Worm (Caenorhabditis elegans) whole organism, L3 larva: ENCODE results near the gene H38K22.7.
A peak's percentile ranks its signal among the peaks of the same experiment; 100 is the strongest.

ENCODE experiments used
- ZK546.5 ChIP-seq: sonication (generic microtip); optimal IDR thresholded peaks from 2 replicates; lab custom pipeline; 2017; ENCODE audit warnings: missing biosample characterization, missing genetic modification characterization
- aly-2 ChIP-seq: fragments of 150-350 bp; optimal IDR thresholded peaks from 2 replicates; lab custom pipeline; 2014; ENCODE audit warnings: missing biosample characterization, missing genetic modification characterization
- ama-1 ChIP-seq: fragments of 150-350 bp; optimal IDR thresholded peaks from 2 replicates; lab custom pipeline; 2018
- ceh-16 ChIP-seq: sonication (generic microtip); optimal IDR thresholded peaks from 2 replicates; lab custom pipeline; 2017; ENCODE audit warnings: missing biosample characterization, missing genetic modification characterization
- ceh-28 ChIP-seq: fragments of 150-350 bp; optimal IDR thresholded peaks from 2 replicates; lab custom pipeline; 2014; ENCODE audit warnings: missing biosample characterization, missing genetic modification reagents, missing genetic modification characterization
- ceh-82 ChIP-seq: fragments of 150-350 bp; optimal IDR thresholded peaks from 2 replicates; lab custom pipeline; 2014; ENCODE audit warnings: missing biosample characterization, missing genetic modification characterization
- ceh-9 ChIP-seq: sonication (generic microtip); optimal IDR thresholded peaks from 2 replicates; lab custom pipeline; 2018; ENCODE audit warnings: missing biosample characterization, missing genetic modification characterization
- daf-12 ChIP-seq: fragments of 150-350 bp; optimal IDR thresholded peaks from 2 replicates; lab custom pipeline; 2014; ENCODE audit warnings: missing biosample characterization, missing genetic modification reagents, missing genetic modification characterization
- egl-27 ChIP-seq: sonication (generic microtip); optimal IDR thresholded peaks from 4 replicates; lab custom pipeline; 2017; ENCODE audit warnings: missing biosample characterization, missing genetic modification reagents, missing genetic modification characterization
- egl-5 ChIP-seq: fragments of 150-350 bp; optimal IDR thresholded peaks from 2 replicates; lab custom pipeline; 2017; ENCODE audit warnings: missing biosample characterization, missing genetic modification reagents, missing genetic modification characterization, inconsistent platforms
- elt-1 ChIP-seq: fragments of 150-350 bp; optimal IDR thresholded peaks from 2 replicates; lab custom pipeline; 2014; ENCODE audit warnings: missing biosample characterization, missing genetic modification characterization
- elt-2 ChIP-seq: sonication (generic microtip); optimal IDR thresholded peaks from 2 replicates; lab custom pipeline; 2016; ENCODE audit warnings: missing genetic modification reagents, mild to moderate bottlenecking, missing genetic modification characterization, missing compliant biosample characterization
- elt-3 ChIP-seq, 3 experiments: fragments of 150-350 bp in 1 of 3; sonication (generic microtip) in 2 of 3; optimal IDR thresholded peaks; 2 replicates in 2 of 3; 4 replicates in 1 of 3; lab custom pipeline; 2014 to 2017; ENCODE audit warnings: missing biosample characterization in 3 of 3, missing genetic modification characterization in 3 of 3
- eor-1 ChIP-seq, 2 experiments: fragments of 150-350 bp; optimal IDR thresholded peaks; 2 replicates each; lab custom pipeline; 2014 to 2018; ENCODE audit warnings: missing biosample characterization in 2 of 2, missing genetic modification characterization in 2 of 2
- fkh-10 ChIP-seq: sonication (generic microtip); optimal IDR thresholded peaks from 2 replicates; lab custom pipeline; 2017; ENCODE audit warnings: missing biosample characterization, missing genetic modification reagents, missing genetic modification characterization
- fkh-2 ChIP-seq: fragments of 150-350 bp; optimal IDR thresholded peaks from 2 replicates; lab custom pipeline; 2014; ENCODE audit warnings: missing biosample characterization, missing genetic modification reagents, missing genetic modification characterization
- fos-1 ChIP-seq: fragments of 150-350 bp; optimal IDR thresholded peaks from 2 replicates; lab custom pipeline; 2014; ENCODE audit warnings: missing biosample characterization, missing genetic modification characterization
- hmg-11 ChIP-seq: sonication (generic microtip); optimal IDR thresholded peaks from 2 replicates; lab custom pipeline; 2016; ENCODE audit warnings: missing genetic modification characterization, missing compliant biosample characterization
- jun-1 ChIP-seq: fragments of 150-350 bp; optimal IDR thresholded peaks from 2 replicates; lab custom pipeline; 2014; ENCODE audit warnings: missing biosample characterization, missing genetic modification reagents, missing genetic modification characterization
- lin-15B ChIP-seq: fragments of 150-350 bp; optimal IDR thresholded peaks from 2 replicates; lab custom pipeline; 2014; ENCODE audit warnings: missing biosample characterization, missing genetic modification characterization
- lin-39 ChIP-seq: fragments of 150-350 bp; optimal IDR thresholded peaks from 2 replicates; lab custom pipeline; 2018; ENCODE audit warnings: missing biosample characterization, missing genetic modification reagents, missing genetic modification characterization
- lsy-12 ChIP-seq: sonication (generic microtip); optimal IDR thresholded peaks from 2 replicates; lab custom pipeline; 2016; ENCODE audit warnings: mild to moderate bottlenecking, missing genetic modification characterization, missing compliant biosample characterization
- mdl-1 ChIP-seq: fragments of 150-350 bp; optimal IDR thresholded peaks from 2 replicates; lab custom pipeline; 2014; ENCODE audit warnings: missing biosample characterization, missing genetic modification characterization
- mml-1 ChIP-seq: fragments of 150-350 bp; sonication (generic microtip); optimal IDR thresholded peaks from 3 replicates; lab custom pipeline; 2014; ENCODE audit warnings: missing biosample characterization, missing genetic modification characterization
- nfya-1 ChIP-seq: sonication (generic microtip); optimal IDR thresholded peaks from 2 replicates; lab custom pipeline; 2017; ENCODE audit warnings: missing genetic modification characterization, mild to moderate bottlenecking, missing compliant biosample characterization, antibody characterized with exemption, moderate library complexity; ENCODE audit not compliant: insufficient read depth
- nhr-11 ChIP-seq: fragments of 150-350 bp; optimal IDR thresholded peaks from 2 replicates; lab custom pipeline; 2014; ENCODE audit warnings: missing biosample characterization, missing genetic modification characterization
- nhr-12 ChIP-seq: fragments of 150-350 bp; optimal IDR thresholded peaks from 2 replicates; lab custom pipeline; 2014; ENCODE audit warnings: missing biosample characterization, missing genetic modification characterization
- nhr-23 ChIP-seq: fragments of 150-350 bp; optimal IDR thresholded peaks from 2 replicates; lab custom pipeline; 2014; ENCODE audit warnings: missing biosample characterization, missing genetic modification reagents, missing genetic modification characterization
- nhr-237 ChIP-seq: fragments of 150-350 bp; optimal IDR thresholded peaks from 2 replicates; lab custom pipeline; 2014; ENCODE audit warnings: missing biosample characterization, missing genetic modification characterization
- nhr-25 ChIP-seq: sonication (generic microtip); optimal IDR thresholded peaks from 2 replicates; lab custom pipeline; 2017; ENCODE audit warnings: missing biosample characterization, missing genetic modification characterization
- nhr-28 ChIP-seq: fragments of 150-350 bp; optimal IDR thresholded peaks from 2 replicates; lab custom pipeline; 2014; ENCODE audit warnings: missing biosample characterization, missing genetic modification characterization
- nhr-43 ChIP-seq: sonication (generic microtip); optimal IDR thresholded peaks from 2 replicates; lab custom pipeline; 2016; ENCODE audit warnings: mild to moderate bottlenecking, missing genetic modification characterization, missing compliant biosample characterization; ENCODE audit not compliant: poor library complexity, severe bottlenecking
- nhr-67 ChIP-seq: fragments of 150-350 bp; optimal IDR thresholded peaks from 2 replicates; lab custom pipeline; 2014; ENCODE audit warnings: missing biosample characterization, missing genetic modification characterization
- nhr-76 ChIP-seq: fragments of 150-350 bp; sonication (generic microtip); optimal IDR thresholded peaks from 5 replicates; lab custom pipeline; 2014; ENCODE audit warnings: missing biosample characterization, missing genetic modification characterization
- nhr-77 ChIP-seq: fragments of 150-350 bp; optimal IDR thresholded peaks from 2 replicates; lab custom pipeline; 2014; ENCODE audit warnings: missing biosample characterization, missing genetic modification characterization
- pha-4 ChIP-seq: fragments of 150-350 bp; optimal IDR thresholded peaks from 2 replicates; lab custom pipeline; 2014; ENCODE audit warnings: missing biosample characterization, missing genetic modification reagents, missing genetic modification characterization
- pqm-1 ChIP-seq: fragments of 150-350 bp; optimal IDR thresholded peaks from 2 replicates; lab custom pipeline; 2017; ENCODE audit warnings: missing biosample characterization, missing genetic modification characterization, inconsistent platforms
- sea-2 ChIP-seq: fragments of 150-350 bp; sonication (generic microtip); optimal IDR thresholded peaks from 4 replicates; lab custom pipeline; 2014; ENCODE audit warnings: missing biosample characterization, missing genetic modification reagents, missing genetic modification characterization
- skn-1 ChIP-seq: fragments of 150-350 bp; optimal IDR thresholded peaks from 2 replicates; lab custom pipeline; 2014; ENCODE audit warnings: missing biosample characterization, missing genetic modification characterization
- snpc-4 ChIP-seq: fragments of 150-350 bp; optimal IDR thresholded peaks from 2 replicates; lab custom pipeline; 2014; ENCODE audit warnings: missing biosample characterization, missing genetic modification characterization
- tbx-2 ChIP-seq: sonication (generic microtip); optimal IDR thresholded peaks from 2 replicates; lab custom pipeline; 2016; ENCODE audit warnings: mild to moderate bottlenecking, missing genetic modification characterization, missing compliant biosample characterization
- unc-39 ChIP-seq: sonication (generic microtip); optimal IDR thresholded peaks from 4 replicates; lab custom pipeline; 2017; ENCODE audit warnings: missing biosample characterization, missing genetic modification characterization
- unc-62 ChIP-seq: fragments of 150-350 bp; sonication (generic microtip); optimal IDR thresholded peaks from 4 replicates; lab custom pipeline; 2014; ENCODE audit warnings: missing biosample characterization, missing genetic modification reagents, missing genetic modification characterization
- zag-1 ChIP-seq: fragments of 150-350 bp; optimal IDR thresholded peaks from 2 replicates; lab custom pipeline; 2014; ENCODE audit warnings: missing biosample characterization, missing genetic modification characterization
- ztf-11 ChIP-seq: fragments of 150-350 bp; optimal IDR thresholded peaks from 2 replicates; lab custom pipeline; 2014; ENCODE audit warnings: missing biosample characterization, missing genetic modification characterization
- ztf-4 ChIP-seq: fragments of 150-350 bp; optimal IDR thresholded peaks from 2 replicates; lab custom pipeline; 2014; ENCODE audit warnings: missing biosample characterization, missing genetic modification characterization

H38K22.7 gene

ce11 chrIII:4280215-4281173, 41.0 kb upstream of the H38K22.7 start, which contains the start of gene sup-26:
Gene sup-26, minus strand, starts transcription at chrIII:4280224.
- TF ChIP-seq nhr-11 (no peak), daf-12 (tag; lab: Kevin White, UChicago) (no peak), ceh-82 (tag; lab: Kevin White, UChicago) (no peak), lsy-12 (tag; lab: Kevin White, UChicago) (no peak), unc-62 (GFP tag; lab: Kevin White, UChicago) (no peak), tbx-2 (no peak), ztf-4 (tag; lab: Kevin White, UChicago) (no peak), unc-39 (tag; lab: Kevin White, UChicago) (no peak), skn-1 (no peak), fos-1 (no peak), mdl-1 (tag; lab: Kevin White, UChicago) (peak; percentile 2), ztf-11 (tag; lab: Kevin White, UChicago) (no peak), ceh-28 (no peak), mml-1 (tag; lab: Kevin White, UChicago) (no peak), hmg-11 (tag; lab: Kevin White, UChicago) (no peak), jun-1 (tag; lab: Kevin White, UChicago) (no peak), nhr-77 (tag; lab: Kevin White, UChicago) (no peak), nhr-67 (tag; lab: Kevin White, UChicago) (no peak), fkh-2 (tag; lab: Kevin White, UChicago) (no peak), ZK546.5 (no peak), sea-2 (GFP tag; lab: Kevin White, UChicago) (no peak), lin-39 (tag; lab: Kevin White, UChicago) (peak; percentile 23), elt-3 (tag; optimal IDR thresholded peaks at IDR 0.05; lab: Kevin White, UChicago) (peak in 1 of 3 experiments; percentile 45), zag-1 (no peak), nhr-28 (no peak), ceh-16 (tag; lab: Kevin White, UChicago) (no peak), aly-2 (tag; lab: Kevin White, UChicago) (no peak), snpc-4 (tag; lab: Kevin White, UChicago) (no peak), nhr-25 (tag; lab: Kevin White, UChicago) (peak; percentile 41), nhr-76 (tag; lab: Kevin White, UChicago) (no peak), ama-1 (lab: Kevin White, UChicago) (peak; percentile 7), egl-5 (tag; lab: Kevin White, UChicago) (no peak), nhr-43 (tag; lab: Kevin White, UChicago) (no peak), pqm-1 (no peak), elt-2 (no peak), nfya-1 (no peak), elt-1 (tag; lab: Kevin White, UChicago) (no peak), nhr-12 (no peak), nhr-237 (tag; lab: Kevin White, UChicago) (no peak), fkh-10 (GFP tag; lab: Kevin White, UChicago) (no peak), ceh-9 (no peak), egl-27 (tag; lab: Kevin White, UChicago) (no peak), eor-1 (tag; optimal IDR thresholded peaks at IDR 0.05; lab: Kevin White, UChicago) (no peak), pha-4 (tag; lab: Kevin White, UChicago) (peak; percentile 38), lin-15B (no peak), nhr-23 (tag; lab: Kevin White, UChicago) (peak; percentile 44)
